Worm (Caenorhabditis elegans) whole organism, young adult: ENCODE data around the gene F26G1.5.
A peak's percentile ranks its signal among the peaks of the same experiment; 100 is the strongest.

Experiments used
- F22D6.2 ChIP-seq: sonication (generic microtip); optimal IDR thresholded peaks from 2 replicates; lab custom pipeline; 2016; ENCODE audit warnings: mild to moderate bottlenecking, missing genetic modification characterization, missing compliant biosample characterization
- F33H1.4 ChIP-seq: fragments of 200-800 bp; sonication (Bioruptor generic); IDR thresholded peaks from 2 replicates; pipeline ENCODE4 v1.3.6; 2022; ENCODE audit warnings: missing genetic modification reagents, missing genetic modification characterization, missing compliant biosample characterization
- F37B4.10 ChIP-seq: fragments of 200-800 bp; sonication (Bioruptor generic); IDR thresholded peaks from 2 replicates; pipeline ENCODE4 v1.3.6; 2022; ENCODE audit warnings: missing genetic modification characterization, missing compliant biosample characterization
- K11D2.4 ChIP-seq: fragments of 200-800 bp; sonication (Bioruptor generic); IDR thresholded peaks from 2 replicates; pipeline ENCODE4 v1.3.6; 2022; ENCODE audit warnings: missing genetic modification reagents, missing genetic modification characterization, missing compliant biosample characterization
- K12H6.12 ChIP-seq: fragments of 200-800 bp; sonication (Bioruptor generic); optimal IDR thresholded peaks from 2 replicates; lab custom pipeline; 2018; ENCODE audit warnings: mild to moderate bottlenecking, missing genetic modification characterization, missing compliant biosample characterization
- T26A5.8 ChIP-seq: sonication (generic microtip); optimal IDR thresholded peaks from 2 replicates; lab custom pipeline; 2016; ENCODE audit warnings: missing genetic modification characterization, missing compliant biosample characterization
- Y53F4B.3 ChIP-seq: fragments of 200-800 bp; sonication (Bioruptor generic); IDR thresholded peaks from 2 replicates; pipeline ENCODE4 v1.3.6; 2022; ENCODE audit warnings: missing genetic modification reagents, missing genetic modification characterization, missing compliant biosample characterization
- Y53G8AR.9 ChIP-seq: fragments of 200-800 bp; sonication (Bioruptor generic); conservative IDR thresholded peaks from 2 replicates; pipeline ENCODE4 v1.3.6; 2022; ENCODE audit warnings: missing genetic modification reagents, missing genetic modification characterization, missing compliant biosample characterization
- Y56A3A.18 ChIP-seq: fragments of 200-800 bp; sonication (Bioruptor generic); IDR thresholded peaks from 2 replicates; pipeline ENCODE4 v1.3.6; 2022; ENCODE audit warnings: missing genetic modification reagents, missing genetic modification characterization, missing compliant biosample characterization
- ama-1 ChIP-seq, 3 experiments: fragments of 150-350 bp in 1 of 3; sonication (generic microtip) in 2 of 3; optimal IDR thresholded peaks; 2 replicates each; lab custom pipeline; 2014 to 2018; ENCODE audit warnings: missing biosample characterization in 2 of 3, missing genetic modification characterization in 2 of 3, missing genetic modification reagents in 2 of 3
- aptf-3 ChIP-seq: fragments of 200-800 bp; sonication (Bioruptor generic); IDR thresholded peaks from 2 replicates; pipeline ENCODE4 v1.3.6; 2022; ENCODE audit warnings: missing genetic modification characterization, missing compliant biosample characterization
- atf-7 ChIP-seq: sonication (generic microtip); optimal IDR thresholded peaks from 2 replicates; lab custom pipeline; 2017; ENCODE audit warnings: mild to moderate bottlenecking, missing genetic modification characterization, missing compliant biosample characterization
- attf-3 ChIP-seq: fragments of 200-800 bp; sonication (Bioruptor generic); conservative IDR thresholded peaks from 2 replicates; pipeline ENCODE4 v1.3.6; 2022; ENCODE audit warnings: missing genetic modification reagents, missing genetic modification characterization, missing compliant biosample characterization
- attf-6 ChIP-seq: fragments of 200-800 bp; sonication (Bioruptor generic); IDR thresholded peaks from 2 replicates; pipeline ENCODE4 v1.3.6; 2022; ENCODE audit warnings: missing genetic modification reagents, missing genetic modification characterization, missing compliant biosample characterization
- bed-2 ChIP-seq: fragments of 200-800 bp; sonication (Bioruptor generic); IDR thresholded peaks from 2 replicates; pipeline ENCODE4 v1.3.6; 2022; ENCODE audit warnings: missing genetic modification reagents, missing genetic modification characterization, missing compliant biosample characterization
- cebp-1 ChIP-seq, 2 experiments: fragments of 200-800 bp in 1 of 2; sonication (Bioruptor generic) in 1 of 2; sonication (generic microtip) in 1 of 2; IDR thresholded peaks in 1 of 2; optimal IDR thresholded peaks in 1 of 2; 2 replicates each; pipeline versions ENCODE4 v1.3.6 to Lab custom; 2017 to 2022; ENCODE audit warnings: missing compliant biosample characterization in 2 of 2, missing genetic modification characterization in 2 of 2, mild to moderate bottlenecking in 1 of 2, missing genetic modification reagents in 1 of 2, moderate library complexity in 1 of 2
- ceh-27 ChIP-seq: fragments of 200-800 bp; sonication (Bioruptor generic); optimal IDR thresholded peaks from 2 replicates; lab custom pipeline; 2018; ENCODE audit warnings: mild to moderate bottlenecking, missing genetic modification characterization, moderate library complexity, missing compliant biosample characterization
- ceh-40 ChIP-seq: fragments of 200-800 bp; sonication (Bioruptor generic); IDR thresholded peaks from 2 replicates; pipeline ENCODE4 v1.3.6; 2022; ENCODE audit warnings: missing genetic modification characterization, missing compliant biosample characterization
- dox-1 ChIP-seq: fragments of 200-800 bp; sonication (Bioruptor generic); IDR thresholded peaks from 2 replicates; pipeline ENCODE4 v1.3.6; 2022; ENCODE audit warnings: missing genetic modification reagents, missing genetic modification characterization, missing compliant biosample characterization
- dpff-1 ChIP-seq: sonication (generic microtip); optimal IDR thresholded peaks from 2 replicates; lab custom pipeline; 2017; ENCODE audit warnings: mild to moderate bottlenecking, missing genetic modification characterization, missing compliant biosample characterization
- ekl-4 ChIP-seq: fragments of 200-800 bp; sonication (Bioruptor generic); IDR thresholded peaks from 2 replicates; pipeline ENCODE4 v1.3.6; 2022; ENCODE audit warnings: missing genetic modification reagents, missing genetic modification characterization, missing compliant biosample characterization
- hmg-1.2 ChIP-seq: fragments of 200-800 bp; sonication (Bioruptor generic); IDR thresholded peaks from 2 replicates; pipeline ENCODE4 v1.3.6; 2022; ENCODE audit warnings: missing genetic modification reagents, missing genetic modification characterization, missing compliant biosample characterization
- hrde-1 ChIP-seq: sonication (generic microtip); optimal IDR thresholded peaks from 2 replicates; lab custom pipeline; 2016; ENCODE audit warnings: missing genetic modification characterization, mild to moderate bottlenecking, missing compliant biosample characterization, moderate library complexity, missing genotype, missing genetic modification reagents, borderline replicate concordance
- lag-1 ChIP-seq: fragments of 200-800 bp; sonication (Bioruptor generic); IDR thresholded peaks from 2 replicates; pipeline ENCODE4 v1.3.6; 2022; ENCODE audit warnings: missing genetic modification reagents, missing genetic modification characterization, missing compliant biosample characterization
- lin-26 ChIP-seq: fragments of 200-800 bp; sonication (Bioruptor generic); IDR thresholded peaks from 2 replicates; pipeline ENCODE4 v1.3.6; 2022; ENCODE audit warnings: missing genetic modification reagents, missing genetic modification characterization, missing compliant biosample characterization
- lir-1 ChIP-seq: fragments of 200-800 bp; sonication (Bioruptor generic); conservative IDR thresholded peaks from 2 replicates; pipeline ENCODE4 v1.3.6; 2022; ENCODE audit warnings: missing genetic modification reagents, missing genetic modification characterization, missing compliant biosample characterization
- madf-10 ChIP-seq: sonication (generic microtip); optimal IDR thresholded peaks from 2 replicates; lab custom pipeline; 2016; ENCODE audit warnings: mild to moderate bottlenecking, missing genetic modification characterization, missing compliant biosample characterization
- madf-6 ChIP-seq: fragments of 200-800 bp; sonication (Bioruptor generic); IDR thresholded peaks from 2 replicates; pipeline ENCODE4 v1.3.6; 2022; ENCODE audit warnings: missing genetic modification reagents, missing genetic modification characterization, missing compliant biosample characterization
- mel-28 ChIP-seq: sonication (generic microtip); optimal IDR thresholded peaks from 2 replicates; lab custom pipeline; 2016; ENCODE audit warnings: borderline replicate concordance, mild to moderate bottlenecking, missing genetic modification characterization, missing compliant biosample characterization
- mxl-1 ChIP-seq: sonication (generic microtip); optimal IDR thresholded peaks from 2 replicates; lab custom pipeline; 2016; ENCODE audit warnings: missing genetic modification characterization, missing compliant biosample characterization
- nfya-2 ChIP-seq: fragments of 200-800 bp; sonication (Bioruptor generic); IDR thresholded peaks from 2 replicates; pipeline ENCODE4 v1.3.6; 2022; ENCODE audit warnings: missing genetic modification reagents, missing genetic modification characterization, missing compliant biosample characterization
- nfyb-1 ChIP-seq: fragments of 200-800 bp; sonication (Bioruptor generic); IDR thresholded peaks from 2 replicates; pipeline ENCODE4 v1.3.6; 2022; ENCODE audit warnings: missing genetic modification reagents, missing genetic modification characterization, missing compliant biosample characterization
- nhr-179 ChIP-seq: sonication (generic microtip); optimal IDR thresholded peaks from 2 replicates; lab custom pipeline; 2016; ENCODE audit warnings: mild to moderate bottlenecking, missing genetic modification characterization, missing compliant biosample characterization
- nhr-80 ChIP-seq: sonication (generic microtip); optimal IDR thresholded peaks from 2 replicates; lab custom pipeline; 2016; ENCODE audit warnings: missing genetic modification characterization, missing compliant biosample characterization
- nhr-90 ChIP-seq: sonication (generic microtip); optimal IDR thresholded peaks from 2 replicates; lab custom pipeline; 2016; ENCODE audit warnings: missing genotype, mild to moderate bottlenecking, missing genetic modification characterization, missing compliant biosample characterization
- pha-4 ChIP-seq: fragments of 150-350 bp; sonication (generic microtip); optimal IDR thresholded peaks from 2 replicates; lab custom pipeline; 2014; ENCODE audit warnings: missing biosample characterization, missing genetic modification reagents, missing genetic modification characterization
- snpc-1.3 ChIP-seq: sonication (generic microtip); optimal IDR thresholded peaks from 2 replicates; lab custom pipeline; 2017; ENCODE audit warnings: missing genetic modification characterization, mild to moderate bottlenecking, missing compliant biosample characterization, antibody characterized with exemption, moderate library complexity, missing genotype, missing genetic modification reagents; ENCODE audit not compliant: insufficient read depth
- snpc-3.4 ChIP-seq: sonication (generic microtip); optimal IDR thresholded peaks from 2 replicates; lab custom pipeline; 2017; ENCODE audit warnings: missing genetic modification characterization, mild to moderate bottlenecking, missing compliant biosample characterization, antibody characterized with exemption, moderate library complexity, missing genotype, missing genetic modification reagents
- snpc-4 ChIP-seq, 5 experiments: fragments of 150-350 bp in 1 of 5; sonication (generic microtip) in 4 of 5; optimal IDR thresholded peaks; 2 replicates each; lab custom pipeline; 2014 to 2018; ENCODE audit warnings: missing genetic modification characterization in 5 of 5, missing biosample characterization in 3 of 5, antibody characterized with exemption in 2 of 5, mild to moderate bottlenecking in 2 of 5, missing compliant biosample characterization in 2 of 5, missing genotype in 2 of 5, moderate library complexity in 2 of 5, missing genetic modification reagents in 1 of 5
- somi-1 ChIP-seq: fragments of 200-800 bp; sonication (Bioruptor generic); optimal IDR thresholded peaks from 2 replicates; lab custom pipeline; 2018; ENCODE audit warnings: mild to moderate bottlenecking, missing genetic modification characterization, missing compliant biosample characterization
- zfh-2 ChIP-seq: fragments of 200-800 bp; sonication (Bioruptor generic); conservative IDR thresholded peaks from 2 replicates; pipeline ENCODE4 v1.3.6; 2022; ENCODE audit warnings: missing genetic modification reagents, missing genetic modification characterization, missing compliant biosample characterization
- ztf-26 ChIP-seq: sonication (generic microtip); optimal IDR thresholded peaks from 2 replicates; lab custom pipeline; 2017; ENCODE audit warnings: missing genetic modification characterization, missing compliant biosample characterization
- ztf-3 ChIP-seq: fragments of 200-800 bp; sonication (Bioruptor generic); optimal IDR thresholded peaks from 2 replicates; lab custom pipeline; 2018; ENCODE audit warnings: mild to moderate bottlenecking, missing genetic modification characterization, missing compliant biosample characterization

The F26G1.5 gene

ce11 chrII:4741527-4742187 is 29.5 kb downstream of the F26G1.5 start, which contains the start of gene acs-11:
Gene acs-11, plus strand, starts transcription at chrII:4742137.
- 0 out of 2 replicates have a peak, but pooled peaks have one; percentile 7 for TF ChIP-seq hmg-1.2 (GFP tag; lab: Robert Waterston, UW)
- peak; percentile 45 for TF ChIP-seq nhr-80 (tag; lab: Kevin White, UChicago)
- 0 out of 2 replicates have a peak, but pooled peaks have one; percentile 43 for TF ChIP-seq Y56A3A.18 (GFP tag; lab: Robert Waterston, UW)
- no peak for TF ChIP-seq nfyb-1 (GFP tag; lab: Robert Waterston, UW)
- TF ChIP-seq ama-1 (optimal IDR thresholded peaks at IDR 0.05; lab: Kevin White, UChicago), result peak; percentile 49
- TF ChIP-seq ama-1 (GFP tag; optimal IDR thresholded peaks at IDR 0.05; lab: Kevin White, UChicago), result no peak
- TF ChIP-seq F22D6.2 (tag; lab: Kevin White, UChicago), result no peak
- no peak for TF ChIP-seq cebp-1 (GFP tag; IDR thresholded peaks at IDR 0.05; lab: Robert Waterston, UW)
- TF ChIP-seq cebp-1 (tag; optimal IDR thresholded peaks at IDR 0.05; lab: Kevin White, UChicago), result peak; percentile 0
- peak; percentile 20; the same call in 1 of the 2 replicates for TF ChIP-seq madf-6 (GFP tag; lab: Robert Waterston, UW)
- TF ChIP-seq, all 124 proteins: peak for 6

DNA sequence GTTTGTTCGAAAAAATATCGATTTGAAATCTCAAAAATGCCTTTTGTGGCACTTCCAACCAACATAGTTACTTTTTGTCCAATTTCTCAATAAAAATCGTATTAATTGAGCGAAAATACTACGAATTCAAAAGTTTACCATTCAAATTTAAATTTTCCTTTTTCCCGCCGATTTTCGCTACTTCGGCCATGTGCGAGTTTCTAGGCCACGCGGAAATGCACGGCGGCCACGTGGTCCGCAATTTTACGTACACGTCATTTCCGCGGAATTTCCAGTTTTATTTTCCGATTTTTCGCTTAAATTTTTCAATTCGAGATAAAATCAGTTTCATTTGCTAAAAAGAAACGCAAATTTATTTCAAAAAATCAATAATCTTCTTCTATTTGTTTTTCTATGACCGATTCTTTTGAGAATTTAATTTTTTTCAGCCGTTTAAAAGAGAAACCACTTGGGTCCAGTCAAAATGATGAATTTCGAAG is 31.2 kb downstream of the F26G1.5 start, which contains the start of gene eas-1:
eas-1 (plus strand) TSS at position 429 of the 479 bp plus-strand sequence.
- TF ChIP-seq hrde-1 (tag; lab: Kevin White, UChicago) (no peak), nhr-179 (tag; lab: Kevin White, UChicago) (no peak), nfya-2 (GFP tag; lab: Robert Waterston, UW) (no peak), F33H1.4 (GFP tag; lab: Robert Waterston, UW) (peak; percentile 67), atf-7 (tag; lab: Kevin White, UChicago) (peak; percentile 73), lin-26 (no peak), dox-1 (peak; percentile 79), F37B4.10 (GFP tag; lab: Robert Waterston, UW) (no peak), K12H6.12 (tag; lab: Kevin White, UChicago) (peak; percentile 50), pha-4 (tag; lab: Kevin White, UChicago) (no peak), T26A5.8 (no peak), mxl-1 (tag; lab: Kevin White, UChicago) (no peak), ekl-4 (no peak), zfh-2 (GFP tag; lab: Robert Waterston, UW) (no peak), K11D2.4 (GFP tag; lab: Robert Waterston, UW) (peak; percentile 64; the same call in 1 of the 2 replicates), attf-6 (GFP tag; lab: Robert Waterston, UW) (no peak), lir-1 (peak; percentile 79), snpc-3.4 (tag; lab: Kevin White, UChicago) (peak; percentile 9), snpc-1.3 (tag; lab: Kevin White, UChicago) (no peak), nhr-90 (tag; lab: Kevin White, UChicago) (no peak), aptf-3 (GFP tag; lab: Robert Waterston, UW) (no peak), Y53F4B.3 (GFP tag; lab: Robert Waterston, UW) (no peak), somi-1 (GFP tag; lab: Kevin White, UChicago) (peak; percentile 12), Y53G8AR.9 (no peak), hmg-1.2 (GFP tag; lab: Robert Waterston, UW) (0 out of 2 replicates have a peak, but pooled peaks have one; percentile 23), dpff-1 (tag; lab: Kevin White, UChicago) (no peak), snpc-4 (GFP tag; optimal IDR thresholded peaks at IDR 0.05; lab: Kevin White, UChicago) (no peak), snpc-4 (tag; optimal IDR thresholded peaks at IDR 0.05; lab: Kevin White, UChicago) (peak in 2 of 4 experiments; percentile 18 to 22), ceh-40 (GFP tag; lab: Robert Waterston, UW) (no peak), ztf-3 (GFP tag; lab: Kevin White, UChicago) (no peak), mel-28 (tag; lab: Kevin White, UChicago) (no peak), ceh-27 (peak; percentile 91), madf-10 (no peak), attf-3 (GFP tag; lab: Robert Waterston, UW) (peak; percentile 51; the same call in 1 of the 2 replicates), ztf-26 (tag; lab: Kevin White, UChicago) (no peak), lag-1 (GFP tag; lab: Robert Waterston, UW) (no peak), bed-2 (GFP tag; lab: Robert Waterston, UW) (peak; percentile 69; the same call in 1 of the 2 replicates)
